Worm (Caenorhabditis elegans) whole organism, midembryonic: ENCODE data around the gene epg-9.

Experiments used
- T22C8.4 ChIP-seq: fragments of 200-800 bp; sonication (Bioruptor generic); IDR thresholded peaks from 2 replicates; pipeline ENCODE4 v1.3.6; 2022; ENCODE audit warnings: missing genetic modification characterization, missing compliant biosample characterization
- klf-2 ChIP-seq: fragments of 200-800 bp; sonication (Bioruptor generic); conservative IDR thresholded peaks from 2 replicates; pipeline ENCODE4 v1.3.6; 2022; ENCODE audit warnings: missing genetic modification reagents, missing genetic modification characterization, missing compliant biosample characterization
- med-1 ChIP-seq: sonication (generic microtip); optimal IDR thresholded peaks from 2 replicates; lab custom pipeline; 2017; ENCODE audit warnings: missing genetic modification characterization, mild to moderate bottlenecking, missing compliant biosample characterization, antibody characterized with exemption, missing genetic modification reagents; ENCODE audit not compliant: insufficient read depth
- ref-1 ChIP-seq: fragments of 200-800 bp; sonication (Bioruptor generic); conservative IDR thresholded peaks from 2 replicates; pipeline ENCODE4 v1.3.6; 2022; ENCODE audit warnings: missing genetic modification reagents, missing genetic modification characterization, missing compliant biosample characterization
- tab-1 ChIP-seq: fragments of 200-800 bp; sonication (Bioruptor generic); IDR thresholded peaks from 2 replicates; pipeline ENCODE4 v1.3.6; 2022; ENCODE audit warnings: missing genetic modification characterization, missing compliant biosample characterization
- ztf-29 ChIP-seq: fragments of 200-800 bp; sonication (Bioruptor generic); IDR thresholded peaks from 2 replicates; pipeline ENCODE4 v1.3.6; 2022; ENCODE audit warnings: missing genetic modification reagents, missing genetic modification characterization, missing compliant biosample characterization

ce11 chrIV:2613754-2614244 lies 12.9 kb downstream of the epg-9 start, which contains the start of gene daao-1:
- no peak for TF ChIP-seq klf-2
- no peak for TF ChIP-seq ztf-29 (GFP tag; lab: Robert Waterston, UW)
- no peak for TF ChIP-seq tab-1 (GFP tag; lab: Robert Waterston, UW)
- TF ChIP-seq med-1 = no peak
- no peak for TF ChIP-seq ref-1 (GFP tag; lab: Robert Waterston, UW)
- no peak for TF ChIP-seq T22C8.4 (GFP tag; lab: Robert Waterston, UW)
